Fruit fly (Drosophila melanogaster) Kc167 (cell line): ENCODE measurements around the gene rux.

Experiments
- Myc ChIP-seq: fragments of >200 bp; optimal IDR thresholded peaks from 2 replicates; lab custom pipeline; 2017; ENCODE audit warnings: missing external identifiers
- h ChIP-seq: fragments of >200 bp; optimal IDR thresholded peaks from 3 replicates; lab custom pipeline; 2018; ENCODE audit warnings: missing external identifiers

DNA sequence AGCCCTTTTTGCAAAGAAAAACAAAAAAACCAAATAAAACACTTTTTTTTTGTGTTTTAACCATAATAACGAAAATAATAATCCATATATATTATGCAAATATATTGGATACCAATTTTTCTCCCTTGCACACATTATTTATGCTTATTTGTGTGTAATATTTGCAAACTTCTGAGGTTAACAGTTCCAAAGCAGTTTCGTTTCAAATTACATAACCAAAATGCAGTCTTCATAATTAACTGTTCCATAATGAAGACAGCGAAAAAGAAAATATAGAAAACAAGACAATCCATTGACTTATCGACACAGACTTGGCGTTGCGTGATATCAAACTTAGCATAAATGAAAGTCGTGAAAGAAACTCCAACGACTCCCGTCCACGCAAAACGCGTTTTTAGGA, 38.0 kb upstream of the rux start:
- TF ChIP-seq h = no peak
- TF ChIP-seq Myc (lab: Kevin White, UChicago) = no peak
